Worm (Caenorhabditis elegans) whole organism, mixed stage, embryonic: ENCODE results near the gene Y75B8A.32.

ENCODE experiments used
- elt-3 ChIP-seq: fragments of 150-350 bp; optimal IDR thresholded peaks from 2 replicates; lab custom pipeline; 2014; ENCODE audit warnings: missing biosample characterization, missing genetic modification characterization
- mab-5 ChIP-seq: fragments of 150-350 bp; optimal IDR thresholded peaks from 2 replicates; lab custom pipeline; 2014; ENCODE audit warnings: missing biosample characterization, missing genetic modification characterization
- mep-1 ChIP-seq: fragments of 150-350 bp; optimal IDR thresholded peaks from 2 replicates; lab custom pipeline; 2017; ENCODE audit warnings: missing biosample characterization, missing genetic modification reagents, missing genetic modification characterization, inconsistent platforms

DNA sequence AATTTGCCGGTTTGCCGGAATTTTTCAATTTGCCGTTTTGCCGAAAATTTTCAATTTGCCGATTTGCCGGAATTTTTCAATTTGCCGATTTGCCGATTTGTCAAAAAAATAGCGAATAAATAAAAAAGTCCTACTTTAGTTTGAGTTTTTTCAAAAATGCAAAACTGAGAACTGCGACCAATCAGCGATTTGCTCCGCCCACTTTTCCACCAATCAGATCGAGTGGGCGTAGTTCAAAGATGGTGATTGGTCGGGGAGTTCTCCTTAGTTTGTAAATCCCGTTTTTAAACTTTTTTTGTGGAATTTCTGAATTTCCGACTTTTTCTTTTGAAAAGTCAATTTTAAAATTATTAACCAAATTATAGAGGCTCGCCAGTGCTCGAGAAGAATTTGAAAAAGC lies 27.1 kb downstream of the Y75B8A.32 start:
- TF ChIP-seq elt-3 (tag; lab: Kevin White, UChicago) (no peak), mab-5 (tag; lab: Kevin White, UChicago) (no peak), mep-1 (tag; lab: Kevin White, UChicago) (no peak)
